Worm (Caenorhabditis elegans) whole organism, late embryonic: ENCODE measurements around the gene sumv-1.

ENCODE experiments used
- Y22D7AL.16 ChIP-seq: sonication (generic microtip); optimal IDR thresholded peaks from 2 replicates; lab custom pipeline; 2016; ENCODE audit warnings: missing genetic modification characterization, missing compliant biosample characterization
- ceh-31 ChIP-seq: sonication (generic microtip); optimal IDR thresholded peaks from 2 replicates; lab custom pipeline; 2016; ENCODE audit warnings: missing genetic modification characterization, missing compliant biosample characterization
- fkh-6 ChIP-seq: sonication (generic microtip); optimal IDR thresholded peaks from 2 replicates; lab custom pipeline; 2016; ENCODE audit warnings: missing genetic modification characterization, missing compliant biosample characterization
- lin-11 ChIP-seq: fragments of 200-800 bp; sonication (Bioruptor generic); optimal IDR thresholded peaks from 2 replicates; lab custom pipeline; 2018; ENCODE audit warnings: mild to moderate bottlenecking, missing genetic modification characterization, missing compliant biosample characterization
- tbx-2 ChIP-seq: sonication (generic microtip); optimal IDR thresholded peaks from 2 replicates; lab custom pipeline; 2016; ENCODE audit warnings: missing genetic modification characterization, missing compliant biosample characterization

ce11 chrIII:5301786-5302268 is 47.8 kb upstream of the sumv-1 start, which contains the start of the genes T15B12.2 and F52C9.5:
- TF ChIP-seq fkh-6 (tag; lab: Kevin White, UChicago) (no peak), Y22D7AL.16 (tag; lab: Kevin White, UChicago) (no peak), tbx-2 (tag; lab: Kevin White, UChicago) (no peak), lin-11 (tag; lab: Kevin White, UChicago) (no peak), ceh-31 (tag; lab: Kevin White, UChicago) (no peak)
